Worm (Caenorhabditis elegans): Measurements from ENCODE around the gene C17B7.4.
A peak's percentile ranks its signal among the peaks of the same experiment; 100 is the strongest.

Gene C17B7.4

ce11 chrV:3388299-3388698 is 49.2 kb downstream of the C17B7.4 start:
- TF ChIP-seq nhr-19 (GFP tag; conservative IDR thresholded peaks at IDR 0.05) (peak; percentile 53), nhr-20 (tag; optimal IDR thresholded peaks at IDR 0.05) (peak; percentile 60), lin-35 (GFP tag; optimal IDR thresholded peaks at IDR 0.05) (peak in 1 of 2 experiments; percentile 14), nhr-76 (tag; optimal IDR thresholded peaks at IDR 0.05) (no peak), aly-2 (tag; optimal IDR thresholded peaks at IDR 0.05) (no peak), nhr-71 (tag; optimal IDR thresholded peaks at IDR 0.05) (peak; percentile 52), nhr-85 (tag) (peak; percentile 49), snu-23 (GFP tag; optimal IDR thresholded peaks at IDR 0.05) (peak; percentile 42), tbx-2 (tag; optimal IDR thresholded peaks at IDR 0.05) (no peak), C34B4.2 (tag; optimal IDR thresholded peaks at IDR 0.05) (no peak), blmp-1 (tag; optimal IDR thresholded peaks at IDR 0.05) (peak; percentile 26), rnt-1 (tag; optimal IDR thresholded peaks at IDR 0.05) (peak; percentile 58), efl-1 (optimal IDR thresholded peaks at IDR 0.05) (peak; percentile 15 to 17), efl-1 (GFP tag; optimal IDR thresholded peaks at IDR 0.05 in 1 of 2) (no peak), nhr-47 (tag; optimal IDR thresholded peaks at IDR 0.05) (peak; percentile 21), dpl-1 (GFP tag; optimal IDR thresholded peaks at IDR 0.05) (peak in 2 of 3 experiments; percentile 15 to 17), zip-4 (GFP tag; optimal IDR thresholded peaks at IDR 0.05) (no peak), xbp-1 (tag; optimal IDR thresholded peaks at IDR 0.05) (no peak), ama-1 (optimal IDR thresholded peaks at IDR 0.05) (no peak), lin-14 (GFP tag; optimal IDR thresholded peaks at IDR 0.05) (peak; percentile 85)

Measured in whole organism, L1 larva.